Fruit fly (Drosophila melanogaster): ENCODE results near the gene Slimp.

- no peak for TF ChIP-seq Sox102F (GFP tag; optimal IDR thresholded peaks at IDR 0.05)
- no peak for TF ChIP-seq CG9139 (GFP tag; optimal IDR thresholded peaks at IDR 0.05)
- no peak for TF ChIP-seq CG10669 (GFP tag; optimal IDR thresholded peaks at IDR 0.05)
- no peak for TF ChIP-seq Gug (GFP tag; IDR thresholded peaks at IDR 0.05)
These were observed 37.4 kb upstream of the Slimp start, which contains the start of gene mora for dm6 chr3R:24186188-24186587.

Measured in whole organism, prepupa.